ENCODE assay signal across 2 worm cellular contexts in genomic region chrIII:9408304-9408703, ce11.
TF ChIP-seq lines count a peak whose summit lies in the region.

No protein-coding gene starts in this region.

TF ChIP-seq in whole organism, L1 larva, 84 proteins besides CTCF, POLR2A, EP300 and RAD21 (continued from another document):
- TF ChIP-seq snpc-4 (tag; optimal IDR thresholded peaks at IDR 0.05; lab: Kevin White, UChicago) (peak; percentile 95), rnt-1 (tag; optimal IDR thresholded peaks at IDR 0.05; lab: Kevin White, UChicago) (peak; percentile 33), nhr-47 (tag; optimal IDR thresholded peaks at IDR 0.05; lab: Kevin White, UChicago) (peak; percentile 35), isw-1 (GFP tag; IDR thresholded peaks at IDR 0.05; lab: Robert Waterston, UW) (peak; percentile 49), nhr-20 (tag; optimal IDR thresholded peaks at IDR 0.05; lab: Kevin White, UChicago) (peak; percentile 30)

TF ChIP-seq in whole organism, L4 larva, 104 proteins besides CTCF, POLR2A, EP300 and RAD21 (continued from another document):
- peak; percentile 96 for TF ChIP-seq ceh-44 (GFP tag; IDR thresholded peaks at IDR 0.05; lab: Robert Waterston, UW)
- TF ChIP-seq Y48G9A.11 (GFP tag; IDR thresholded peaks at IDR 0.05; lab: Robert Waterston, UW): peak; percentile 97
- peak; percentile 69 for TF ChIP-seq F49E8.2 (tag; optimal IDR thresholded peaks at IDR 0.05; lab: Kevin White, UChicago; ENCODE audit: borderline replicate concordance)
- 0 out of 2 replicates have a peak, but pooled peaks have one; percentile 28 for TF ChIP-seq mdt-29 (GFP tag; IDR thresholded peaks at IDR 0.05; lab: Robert Waterston, UW)
- TF ChIP-seq aha-1 (tag; lab: Kevin White, UChicago): peak; percentile 26
- peak; percentile 63 for TF ChIP-seq set-16 (GFP tag; IDR thresholded peaks at IDR 0.05; lab: Robert Waterston, UW)
- peak; percentile 69; the same call in 1 of the 2 replicates for TF ChIP-seq arid-1 (GFP tag; conservative IDR thresholded peaks at IDR 0.05; lab: Robert Waterston, UW)
- peak; percentile 66; the same call in 1 of the 2 replicates for TF ChIP-seq tra-1 (GFP tag; IDR thresholded peaks at IDR 0.05; lab: Robert Waterston, UW)
